Worm (Caenorhabditis elegans) whole organism, L1 larva: ENCODE measurements around the gene str-14.

ENCODE experiments used
- aha-1 ChIP-seq: fragments of 150-350 bp; optimal IDR thresholded peaks from 2 replicates; lab custom pipeline; 2014; ENCODE audit warnings: missing biosample characterization, missing genetic modification characterization
- dpl-1 ChIP-seq, 3 experiments: fragments of 150-350 bp in 2 of 3; sonication (generic microtip) in 1 of 3; optimal IDR thresholded peaks; 2 replicates each; lab custom pipeline; 2014 to 2017; ENCODE audit warnings: missing biosample characterization in 3 of 3, missing genetic modification characterization in 3 of 3, missing genetic modification reagents in 3 of 3
- vab-15 ChIP-seq: sonication (generic microtip); optimal IDR thresholded peaks from 2 replicates; lab custom pipeline; 2017; ENCODE audit warnings: missing genotype, mild to moderate bottlenecking, missing genetic modification characterization, missing compliant biosample characterization

ce11 chrV:16488172-16488571 lies 33.2 kb upstream of the str-14 start, which contains the start of gene sqst-4:
- no peak for TF ChIP-seq aha-1 (tag; lab: Kevin White, UChicago)
- no peak for TF ChIP-seq vab-15
- TF ChIP-seq dpl-1 (GFP tag; optimal IDR thresholded peaks at IDR 0.05; lab: Kevin White, UChicago) = no peak
